Fruit fly (Drosophila melanogaster) whole organism: ENCODE measurements around the gene IP3K2.

Experiments
- CG8478 ChIP-seq: fragments of >200 bp; optimal IDR thresholded peaks from 2 replicates; lab custom pipeline; 2018; ENCODE audit warnings: inconsistent platforms
- Dll ChIP-seq: fragments of >200 bp; optimal IDR thresholded peaks from 2 replicates; lab custom pipeline; 2017
- EcR ChIP-seq, 2 experiments: fragments of >200 bp; optimal IDR thresholded peaks; 2 replicates each; lab custom pipeline; 2017; ENCODE audit warnings: missing biosample characterization in 2 of 2, missing genetic modification characterization in 2 of 2, missing genetic modification reagents in 2 of 2
- pan ChIP-seq: fragments of >200 bp; optimal IDR thresholded peaks from 2 replicates; lab custom pipeline; 2017
- psq ChIP-seq: fragments of >200 bp; optimal IDR thresholded peaks from 2 replicates; lab custom pipeline; 2017
- usp ChIP-seq: fragments of >200 bp; optimal IDR thresholded peaks from 2 replicates; lab custom pipeline; 2017; ENCODE audit warnings: missing biosample characterization, missing genetic modification characterization, mixed read lengths

- no peak for TF ChIP-seq EcR (GFP tag; optimal IDR thresholded peaks at IDR 0.05; lab: Kevin White, UChicago)
- TF ChIP-seq CG8478 (lab: Kevin White, UChicago): no peak
- TF ChIP-seq usp (GFP tag; lab: Kevin White, UChicago): no peak
- no peak for TF ChIP-seq psq (lab: Kevin White, UChicago)
- no peak for TF ChIP-seq Dll (lab: Kevin White, UChicago)
- no peak for TF ChIP-seq pan (lab: Kevin White, UChicago)
Measured at dm6 chrX:13274429-13275095, 28.9 kb upstream of the IP3K2 start.
